Worm (Caenorhabditis elegans): ENCODE results near the gene nspg-10.

- TF ChIP-seq ama-1 (optimal IDR thresholded peaks at IDR 0.05) (no peak), ama-1 (GFP tag; optimal IDR thresholded peaks at IDR 0.05) (no peak), B0035.1 (tag; optimal IDR thresholded peaks at IDR 0.05) (no peak), tbx-9 (tag; optimal IDR thresholded peaks at IDR 0.05; ENCODE audit: borderline replicate concordance) (no peak), ceh-100 (GFP tag; IDR thresholded peaks at IDR 0.05) (no peak), K11D2.4 (GFP tag; IDR thresholded peaks at IDR 0.05) (no peak)
Observed at ce11 chrIV:4557130-4557529, 48.5 kb upstream of the nspg-10 start.

All from whole organism, young adult.